Fruit fly (Drosophila melanogaster) whole organism, pupa: Measurements from ENCODE around the gene heix.
A peak's percentile ranks its signal among the peaks of the same experiment; 100 is the strongest.

Experiments used
- CG10348 ChIP-seq: fragments of 200-800 bp; sonication (Bioruptor generic); IDR thresholded peaks from 2 replicates; pipeline ENCODE4 v1.3.6; 2022; ENCODE audit warnings: missing biosample characterization, missing genetic modification characterization
- CG12605 ChIP-seq: fragments of 200-800 bp; sonication (Bioruptor generic); IDR thresholded peaks from 2 replicates; pipeline ENCODE4 v1.3.6; 2022; ENCODE audit warnings: missing biosample characterization, missing genetic modification characterization
- CG13204 ChIP-seq: fragments of 200-800 bp; sonication (Bioruptor generic); optimal IDR thresholded peaks from 2 replicates; lab custom pipeline; 2018; ENCODE audit warnings: missing biosample characterization, mild to moderate bottlenecking, missing genetic modification characterization, moderate library complexity
- CG14655 ChIP-seq: fragments of 200-800 bp; sonication (Bioruptor generic); optimal IDR thresholded peaks from 3 replicates; lab custom pipeline; 2017; ENCODE audit warnings: mild to moderate bottlenecking, missing biosample characterization, missing genetic modification reagents, missing genetic modification characterization
- CG15710 ChIP-seq: fragments of 200-800 bp; sonication (Bioruptor generic); optimal IDR thresholded peaks from 2 replicates; lab custom pipeline; 2018; ENCODE audit warnings: missing biosample characterization, mild to moderate bottlenecking, missing genetic modification characterization, moderate library complexity
- CG17806 ChIP-seq: fragments of 200-800 bp; sonication (Bioruptor generic); optimal IDR thresholded peaks from 2 replicates; lab custom pipeline; 2018; ENCODE audit warnings: missing biosample characterization, mild to moderate bottlenecking, missing genetic modification characterization, moderate library complexity
- CG32121 ChIP-seq: fragments of 200-800 bp; sonication (Bioruptor generic); IDR thresholded peaks from 2 replicates; pipeline ENCODE4 v1.3.6; 2022; ENCODE audit warnings: missing biosample characterization, missing genetic modification characterization
- CG34367 ChIP-seq: fragments of 200-800 bp; sonication (Bioruptor generic); optimal IDR thresholded peaks from 2 replicates; lab custom pipeline; 2018; ENCODE audit warnings: missing biosample characterization, mild to moderate bottlenecking, missing genetic modification characterization
- CG4496 ChIP-seq: fragments of 200-800 bp; sonication (Bioruptor generic); IDR thresholded peaks from 3 replicates; pipeline ENCODE4 v1.3.6; 2022; ENCODE audit warnings: missing biosample characterization, missing genetic modification characterization
- CG8159 ChIP-seq: fragments of 200-800 bp; sonication (Bioruptor generic); optimal IDR thresholded peaks from 3 replicates; lab custom pipeline; 2018; ENCODE audit warnings: missing biosample characterization, mild to moderate bottlenecking, missing genetic modification characterization, moderate library complexity
- CG8301 ChIP-seq: fragments of 200-800 bp; sonication (Bioruptor generic); optimal IDR thresholded peaks from 2 replicates; lab custom pipeline; 2018; ENCODE audit warnings: missing biosample characterization, mild to moderate bottlenecking, missing genetic modification characterization
- CG9948 ChIP-seq: fragments of 200-800 bp; sonication (Bioruptor generic); optimal IDR thresholded peaks from 2 replicates; lab custom pipeline; 2018; ENCODE audit warnings: missing biosample characterization, mild to moderate bottlenecking, missing genetic modification characterization, moderate library complexity
- D1 ChIP-seq: fragments of 200-800 bp; sonication (Bioruptor generic); optimal IDR thresholded peaks from 2 replicates; lab custom pipeline; 2018; ENCODE audit warnings: missing biosample characterization, mild to moderate bottlenecking, missing genetic modification characterization, moderate library complexity
- EcR ChIP-seq: fragments of 200-800 bp; sonication (Bioruptor generic); optimal IDR thresholded peaks from 3 replicates; lab custom pipeline; 2019; ENCODE audit warnings: missing biosample characterization, missing genetic modification characterization, mild to moderate bottlenecking, moderate library complexity, missing genetic modification reagents
- Ets98B ChIP-seq: fragments of 200-800 bp; sonication (Bioruptor generic); IDR thresholded peaks from 2 replicates; pipeline ENCODE4 v1.3.6; 2022; ENCODE audit warnings: missing biosample characterization, missing genetic modification characterization
- Pif1A ChIP-seq: fragments of 200-800 bp; sonication (Bioruptor generic); optimal IDR thresholded peaks from 3 replicates; lab custom pipeline; 2016; ENCODE audit warnings: missing biosample characterization, missing genetic modification characterization
- Pif1B ChIP-seq: fragments of 200-800 bp; sonication (Bioruptor generic); optimal IDR thresholded peaks from 3 replicates; lab custom pipeline; 2016; ENCODE audit warnings: missing biosample characterization, missing genetic modification characterization
- Snoo ChIP-seq: fragments of 200-800 bp; sonication (Bioruptor generic); optimal IDR thresholded peaks from 3 replicates; lab custom pipeline; 2017; ENCODE audit warnings: missing biosample characterization, mild to moderate bottlenecking, missing genetic modification characterization, inconsistent platforms
- fd96Ca ChIP-seq: fragments of 200-800 bp; sonication (Bioruptor generic); IDR thresholded peaks from 3 replicates; pipeline ENCODE4 v1.3.6; 2022; ENCODE audit warnings: missing biosample characterization, missing genetic modification characterization
- gl ChIP-seq: fragments of 200-800 bp; sonication (Bioruptor generic); optimal IDR thresholded peaks from 2 replicates; lab custom pipeline; 2018; ENCODE audit warnings: missing biosample characterization, mild to moderate bottlenecking, missing genetic modification characterization
- rn ChIP-seq: fragments of 200-800 bp; sonication (Bioruptor generic); IDR thresholded peaks from 2 replicates; pipeline ENCODE4 v1.3.6; 2022; ENCODE audit warnings: missing biosample characterization, missing genetic modification characterization

Gene heix

dm6 chr2L:16315027-16315426 is 15.4 kb upstream of the heix start:
- TF ChIP-seq rn = 0 out of 2 replicates have a peak, but pooled peaks have one; percentile 15
- peak; percentile 40; the same call in 1 of the 2 replicates for TF ChIP-seq CG32121 (GFP tag; lab: Robert Waterston, UW)
- no peak for TF ChIP-seq D1 (tag; lab: Kevin White, UChicago)
- no peak; the same call in 2 of the 3 replicates for TF ChIP-seq fd96Ca (GFP tag; lab: Robert Waterston, UW)
- TF ChIP-seq CG8159 (tag; lab: Kevin White, UChicago) = no peak
- peak; percentile 16 for TF ChIP-seq CG15710 (tag; lab: Kevin White, UChicago)
- peak; percentile 60 for TF ChIP-seq CG12605 (GFP tag; lab: Robert Waterston, UW)
- peak; percentile 23 for TF ChIP-seq Snoo (tag; lab: Kevin White, UChicago)
- TF ChIP-seq gl = peak; percentile 66
- TF ChIP-seq EcR (GFP tag; lab: Kevin White, UChicago) = peak; percentile 86
- TF ChIP-seq Ets98B (GFP tag; lab: Robert Waterston, UW) = peak; percentile 44; the same call in 1 of the 2 replicates
- TF ChIP-seq CG34367 = peak; percentile 3

DNA sequence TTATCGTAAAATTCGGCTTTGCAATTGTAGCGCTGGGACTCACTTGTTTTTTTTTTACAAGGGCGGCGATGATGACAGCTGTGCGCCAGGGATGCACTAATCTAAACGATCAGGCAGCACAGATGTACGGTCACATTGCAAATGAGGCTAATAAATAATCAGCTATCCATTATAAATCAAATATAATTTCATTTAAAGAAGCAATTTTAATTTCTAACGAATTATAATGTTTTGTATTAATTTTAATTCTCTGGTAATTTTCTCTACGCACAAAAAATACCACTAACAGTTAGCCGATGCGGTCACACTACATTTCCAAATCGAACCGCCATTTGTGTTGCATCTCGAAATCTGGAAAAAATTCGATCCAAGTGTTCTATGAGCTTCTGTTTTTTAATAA is 11.0 kb upstream of the heix start, which contains the start of the genes cni and fzy:
Gene cni, minus strand, starts transcription at position 79 of the 400 bp plus-strand sequence.
Gene fzy, plus strand, starts transcription at position 309 of the 400 bp plus-strand sequence.
- TF ChIP-seq CG4496 (no peak), CG17806 (tag; lab: Kevin White, UChicago) (no peak), Snoo (tag; lab: Kevin White, UChicago) (no peak), CG12605 (GFP tag; lab: Robert Waterston, UW) (no peak), CG15710 (tag; lab: Kevin White, UChicago) (no peak), CG8301 (tag; lab: Kevin White, UChicago) (no peak), Pif1A (GFP tag; lab: Kevin White, UChicago) (no peak), rn (no peak), CG8159 (tag; lab: Kevin White, UChicago) (no peak), D1 (tag; lab: Kevin White, UChicago) (no peak), CG32121 (GFP tag; lab: Robert Waterston, UW) (no peak), CG14655 (GFP tag; lab: Kevin White, UChicago) (no peak), gl (no peak), CG10348 (no peak), CG13204 (GFP tag; lab: Kevin White, UChicago) (no peak), CG9948 (no peak)
- TF ChIP-seq, all 21 proteins: peak for 0

dm6 chr2L:16307026-16307703 is 7.5 kb upstream of the heix start, which contains the start of the genes CG5861 and Syx5:
Gene CG5861 (minus strand): TSS chr2L:16307298.
Gene Syx5 (plus strand): TSS chr2L:16307346.
- TF ChIP-seq fd96Ca (GFP tag; lab: Robert Waterston, UW) = no peak; the same call in 2 of the 3 replicates
- no peak for TF ChIP-seq CG34367
- TF ChIP-seq CG13204 (GFP tag; lab: Kevin White, UChicago) = no peak
- no peak for TF ChIP-seq gl
- TF ChIP-seq CG14655 (GFP tag; lab: Kevin White, UChicago) = no peak
- TF ChIP-seq CG9948 = peak; percentile 12
- no peak for TF ChIP-seq D1 (tag; lab: Kevin White, UChicago)
- TF ChIP-seq Pif1B = no peak
- peak; percentile 0 for TF ChIP-seq EcR (GFP tag; lab: Kevin White, UChicago)
- peak; percentile 42; the same call in 1 of the 2 replicates for TF ChIP-seq rn
- peak; percentile 60 for TF ChIP-seq Ets98B (GFP tag; lab: Robert Waterston, UW)
- TF ChIP-seq Pif1A (GFP tag; lab: Kevin White, UChicago) = no peak
- peak; percentile 29 for TF ChIP-seq Snoo (tag; lab: Kevin White, UChicago)
- peak; percentile 37 for TF ChIP-seq CG17806 (tag; lab: Kevin White, UChicago)
- TF ChIP-seq CG32121 (GFP tag; lab: Robert Waterston, UW) = peak; percentile 57; the same call in 1 of the 2 replicates
- TF ChIP-seq CG4496 = no peak
- TF ChIP-seq CG10348 = no peak
- no peak for TF ChIP-seq CG12605 (GFP tag; lab: Robert Waterston, UW)
- no peak for TF ChIP-seq CG8301 (tag; lab: Kevin White, UChicago)
- TF ChIP-seq CG15710 (tag; lab: Kevin White, UChicago) = peak; percentile 42
- no peak for TF ChIP-seq CG8159 (tag; lab: Kevin White, UChicago)
- TF ChIP-seq, all 21 proteins: peak for 8

DNA sequence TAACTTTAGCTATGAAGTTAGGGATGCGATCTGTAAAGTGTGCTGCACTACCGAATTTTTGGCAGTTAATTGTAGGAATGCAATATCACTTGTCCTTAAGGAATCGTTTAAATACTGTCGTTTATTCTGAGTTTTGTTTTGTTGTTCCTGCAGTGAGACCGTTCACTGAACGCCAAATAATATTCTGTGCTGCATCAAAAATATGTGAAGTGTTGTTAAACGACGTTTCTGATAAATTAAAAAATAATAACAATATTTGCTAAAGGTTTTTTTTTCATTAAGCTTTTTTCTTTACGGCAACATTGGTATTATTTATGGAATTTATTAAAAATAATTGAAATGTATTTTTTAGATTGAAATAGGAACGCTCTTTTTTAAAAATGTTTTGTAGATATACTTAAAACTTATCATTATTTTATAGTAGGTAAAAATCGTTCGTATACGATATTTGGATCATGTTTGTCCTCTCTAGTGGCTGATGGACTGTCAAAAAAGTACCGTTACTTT is 3.2 kb upstream of the heix start, which contains the start of gene GMF:
Gene GMF, minus strand, starts transcription at position 182 of the 507 bp plus-strand sequence.
- TF ChIP-seq CG8301 (tag; lab: Kevin White, UChicago) (no peak), CG4496 (no peak), D1 (tag; lab: Kevin White, UChicago) (peak; percentile 58), fd96Ca (GFP tag; lab: Robert Waterston, UW) (no peak), Pif1A (GFP tag; lab: Kevin White, UChicago) (no peak), CG15710 (tag; lab: Kevin White, UChicago) (peak; percentile 34), CG32121 (GFP tag; lab: Robert Waterston, UW) (no peak), EcR (GFP tag; lab: Kevin White, UChicago) (no peak), CG13204 (GFP tag; lab: Kevin White, UChicago) (no peak), rn (no peak)

DNA sequence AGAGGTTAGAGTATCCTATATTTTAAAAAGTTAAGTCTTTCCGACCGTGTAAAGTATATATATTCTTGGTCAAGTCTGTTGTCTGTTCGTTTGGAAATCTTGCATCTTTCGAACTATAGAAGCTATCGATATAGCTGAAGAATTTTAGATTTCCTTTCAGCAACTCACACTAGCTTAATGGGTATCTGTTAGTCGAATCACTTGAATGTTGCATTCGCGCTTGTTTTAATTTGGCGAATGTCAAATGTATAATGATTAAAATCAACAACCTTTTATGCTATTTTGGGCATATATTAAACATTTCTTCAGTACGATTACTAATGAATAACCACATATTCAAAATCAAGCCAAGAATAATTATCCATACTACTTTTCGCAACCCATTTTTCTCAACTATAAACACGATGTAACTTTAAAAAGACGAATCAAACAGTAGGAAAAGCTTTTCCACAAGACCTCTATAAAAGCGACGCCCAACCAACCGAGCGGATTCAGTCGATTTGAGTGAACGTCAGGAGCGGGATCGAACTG is 5.9 kb downstream of the heix start, which contains the start of gene Cyp303a1:
Gene Cyp303a1, plus strand, starts transcription at position 481 of the 531 bp plus-strand sequence.
- TF ChIP-seq CG14655 (GFP tag; lab: Kevin White, UChicago) = no peak
- TF ChIP-seq rn = no peak
- TF ChIP-seq CG10348 = no peak
- TF ChIP-seq D1 (tag; lab: Kevin White, UChicago) = no peak
- no peak for TF ChIP-seq CG8159 (tag; lab: Kevin White, UChicago)
- TF ChIP-seq CG8301 (tag; lab: Kevin White, UChicago) = no peak
- no peak for TF ChIP-seq Pif1A (GFP tag; lab: Kevin White, UChicago)
- no peak for TF ChIP-seq Pif1B
- no peak for TF ChIP-seq CG12605 (GFP tag; lab: Robert Waterston, UW)
- no peak for TF ChIP-seq EcR (GFP tag; lab: Kevin White, UChicago)
- no peak for TF ChIP-seq Snoo (tag; lab: Kevin White, UChicago)
- TF ChIP-seq gl = no peak
- no peak for TF ChIP-seq CG34367
- TF ChIP-seq CG9948 = no peak
- no peak for TF ChIP-seq CG15710 (tag; lab: Kevin White, UChicago)
